Worm (Caenorhabditis elegans) whole organism, mixed stage, embryonic: Measurements from ENCODE around the gene chdh-1.

Experiments
- M03D4.4 ChIP-seq: sonication (generic microtip); optimal IDR thresholded peaks from 2 replicates; lab custom pipeline; 2017; ENCODE audit warnings: mild to moderate bottlenecking, missing genetic modification characterization, missing compliant biosample characterization
- ceh-39 ChIP-seq: fragments of 150-350 bp; optimal IDR thresholded peaks from 2 replicates; lab custom pipeline; 2014; ENCODE audit warnings: missing biosample characterization, missing genetic modification characterization
- ceh-43 ChIP-seq: fragments of 200-800 bp; sonication (Bioruptor generic); optimal IDR thresholded peaks from 2 replicates; lab custom pipeline; 2018; ENCODE audit warnings: mild to moderate bottlenecking, missing genetic modification characterization, moderate library complexity, missing compliant biosample characterization
- ceh-83 ChIP-seq: fragments of 200-800 bp; sonication (Bioruptor generic); optimal IDR thresholded peaks from 2 replicates; lab custom pipeline; 2018; ENCODE audit warnings: mild to moderate bottlenecking, missing genetic modification characterization, missing compliant biosample characterization
- ces-1 ChIP-seq: fragments of 150-350 bp; optimal IDR thresholded peaks from 2 replicates; lab custom pipeline; 2014; ENCODE audit warnings: missing biosample characterization, missing genetic modification reagents, missing genetic modification characterization
- cnd-1 ChIP-seq: fragments of 200-800 bp; sonication (Bioruptor generic); optimal IDR thresholded peaks from 2 replicates; lab custom pipeline; 2018; ENCODE audit warnings: mild to moderate bottlenecking, missing genetic modification characterization, missing compliant biosample characterization
- drap-1 ChIP-seq: fragments of 200-800 bp; sonication (Bioruptor generic); optimal IDR thresholded peaks from 3 replicates; lab custom pipeline; 2018; ENCODE audit warnings: mild to moderate bottlenecking, missing genetic modification characterization, missing compliant biosample characterization
- elt-1 ChIP-seq: sonication (generic microtip); optimal IDR thresholded peaks from 2 replicates; lab custom pipeline; 2017; ENCODE audit warnings: missing genetic modification characterization, mild to moderate bottlenecking, missing compliant biosample characterization, antibody characterized with exemption, moderate library complexity, borderline replicate concordance; ENCODE audit not compliant: insufficient read depth
- elt-3 ChIP-seq: fragments of 150-350 bp; optimal IDR thresholded peaks from 2 replicates; lab custom pipeline; 2014; ENCODE audit warnings: missing biosample characterization, missing genetic modification characterization
- flh-1 ChIP-seq: fragments of 200-800 bp; sonication (Bioruptor generic); optimal IDR thresholded peaks from 2 replicates; lab custom pipeline; 2018; ENCODE audit warnings: mild to moderate bottlenecking, missing genetic modification characterization, moderate library complexity, missing compliant biosample characterization
- hlh-1 ChIP-seq: fragments of 150-350 bp; optimal IDR thresholded peaks from 2 replicates; lab custom pipeline; 2014; ENCODE audit warnings: missing biosample characterization, missing genetic modification reagents, missing genetic modification characterization
- lin-13 ChIP-seq: fragments of 150-350 bp; optimal IDR thresholded peaks from 2 replicates; lab custom pipeline; 2014; ENCODE audit warnings: missing biosample characterization, missing genetic modification characterization
- lin-32 ChIP-seq: fragments of 200-800 bp; sonication (Bioruptor generic); optimal IDR thresholded peaks from 2 replicates; lab custom pipeline; 2018; ENCODE audit warnings: mild to moderate bottlenecking, missing genetic modification characterization, missing compliant biosample characterization
- lsy-2 ChIP-seq: fragments of 150-350 bp; optimal IDR thresholded peaks from 2 replicates; lab custom pipeline; 2014; ENCODE audit warnings: missing biosample characterization, missing genetic modification characterization
- mab-5 ChIP-seq: fragments of 150-350 bp; optimal IDR thresholded peaks from 2 replicates; lab custom pipeline; 2014; ENCODE audit warnings: missing biosample characterization, missing genetic modification characterization
- mep-1 ChIP-seq: fragments of 150-350 bp; optimal IDR thresholded peaks from 2 replicates; lab custom pipeline; 2017; ENCODE audit warnings: missing biosample characterization, missing genetic modification reagents, missing genetic modification characterization, inconsistent platforms
- mls-2 ChIP-seq: sonication (generic microtip); optimal IDR thresholded peaks from 2 replicates; lab custom pipeline; 2016; ENCODE audit warnings: mild to moderate bottlenecking, missing genetic modification characterization, moderate library complexity, missing compliant biosample characterization
- nhr-12 ChIP-seq: fragments of 150-350 bp; optimal IDR thresholded peaks from 2 replicates; lab custom pipeline; 2014; ENCODE audit warnings: missing biosample characterization, missing genetic modification characterization
- nhr-2 ChIP-seq: fragments of 150-350 bp; optimal IDR thresholded peaks from 2 replicates; lab custom pipeline; 2014; ENCODE audit warnings: missing biosample characterization, missing genetic modification characterization
- nhr-237 ChIP-seq: fragments of 150-350 bp; optimal IDR thresholded peaks from 2 replicates; lab custom pipeline; 2014; ENCODE audit warnings: missing biosample characterization, missing genetic modification characterization
- nhr-28 ChIP-seq: fragments of 150-350 bp; optimal IDR thresholded peaks from 2 replicates; lab custom pipeline; 2014; ENCODE audit warnings: missing biosample characterization, missing genetic modification characterization
- nhr-76 ChIP-seq: sonication (generic microtip); optimal IDR thresholded peaks from 2 replicates; lab custom pipeline; 2017; ENCODE audit warnings: missing biosample characterization, missing genetic modification characterization
- pha-4 ChIP-seq: fragments of 150-350 bp; optimal IDR thresholded peaks from 2 replicates; lab custom pipeline; 2018; ENCODE audit warnings: missing biosample characterization, missing genetic modification reagents, missing genetic modification characterization
- sem-2 ChIP-seq: fragments of 200-800 bp; sonication (Bioruptor generic); optimal IDR thresholded peaks from 2 replicates; lab custom pipeline; 2018; ENCODE audit warnings: mild to moderate bottlenecking, missing genetic modification characterization, missing compliant biosample characterization
- sptf-1 ChIP-seq: sonication (generic microtip); optimal IDR thresholded peaks from 2 replicates; lab custom pipeline; 2017; ENCODE audit warnings: mild to moderate bottlenecking, missing genetic modification characterization, moderate library complexity, missing compliant biosample characterization
- tbx-8 ChIP-seq: fragments of 200-800 bp; sonication (Bioruptor generic); optimal IDR thresholded peaks from 2 replicates; lab custom pipeline; 2018; ENCODE audit warnings: mild to moderate bottlenecking, missing genetic modification characterization, moderate library complexity, missing compliant biosample characterization
- unc-120 ChIP-seq: sonication (generic microtip); optimal IDR thresholded peaks from 2 replicates; lab custom pipeline; 2017; ENCODE audit warnings: missing genetic modification characterization, missing compliant biosample characterization; ENCODE audit not compliant: poor library complexity, severe bottlenecking
- unc-39 ChIP-seq: fragments of 150-350 bp; optimal IDR thresholded peaks from 2 replicates; lab custom pipeline; 2014; ENCODE audit warnings: missing biosample characterization, missing genetic modification characterization
- unc-62 ChIP-seq: fragments of 150-350 bp; optimal IDR thresholded peaks from 2 replicates; lab custom pipeline; 2014; ENCODE audit warnings: missing biosample characterization, missing genetic modification reagents, missing genetic modification characterization
- zip-8 ChIP-seq: fragments of 150-350 bp; optimal IDR thresholded peaks from 2 replicates; lab custom pipeline; 2014; ENCODE audit warnings: missing biosample characterization, missing genetic modification characterization
- ztf-11 ChIP-seq: fragments of 150-350 bp; optimal IDR thresholded peaks from 2 replicates; lab custom pipeline; 2014; ENCODE audit warnings: missing biosample characterization, missing genetic modification characterization

Gene chdh-1

DNA sequence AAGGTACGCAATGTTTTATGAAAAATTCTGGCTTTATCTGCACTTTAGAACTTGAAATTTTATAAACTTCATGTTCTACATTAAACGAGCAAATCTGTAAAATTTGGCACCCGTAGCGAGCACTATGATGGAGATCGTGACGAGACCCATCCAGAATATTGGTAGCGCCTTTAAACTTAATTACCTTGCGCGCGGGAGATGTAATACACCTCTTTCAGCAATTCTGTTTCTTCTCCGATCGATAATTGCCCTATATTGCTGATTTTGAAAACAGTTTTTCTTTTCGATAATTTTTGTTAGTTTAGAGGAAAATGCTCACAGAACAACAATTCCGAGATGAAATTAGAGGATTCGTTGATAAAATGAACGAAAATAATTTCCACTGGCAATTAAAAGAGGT, 39.9 kb downstream of the chdh-1 start, which contains the start of gene atg-10:
Gene atg-10, plus strand, starts transcription at position 301 of the 400 bp plus-strand sequence.
- TF ChIP-seq lsy-2 (tag; lab: Kevin White, UChicago): no peak
- no peak for TF ChIP-seq ztf-11 (tag; lab: Kevin White, UChicago)
- no peak for TF ChIP-seq nhr-12 (tag; lab: Kevin White, UChicago)
- no peak for TF ChIP-seq lin-32 (GFP tag; lab: Kevin White, UChicago)
- no peak for TF ChIP-seq ceh-39 (tag; lab: Kevin White, UChicago)
- TF ChIP-seq sptf-1 (tag; lab: Kevin White, UChicago): no peak
- TF ChIP-seq cnd-1: no peak
- TF ChIP-seq ces-1: no peak
- no peak for TF ChIP-seq nhr-237
- no peak for TF ChIP-seq sem-2 (GFP tag; lab: Kevin White, UChicago)
- no peak for TF ChIP-seq nhr-76
- no peak for TF ChIP-seq M03D4.4 (tag; lab: Kevin White, UChicago)
- no peak for TF ChIP-seq unc-120 (tag; lab: Kevin White, UChicago)
- TF ChIP-seq unc-39: no peak
- no peak for TF ChIP-seq mls-2 (tag; lab: Kevin White, UChicago)
- TF ChIP-seq flh-1 (GFP tag; lab: Kevin White, UChicago): no peak
- no peak for TF ChIP-seq unc-62 (GFP tag; lab: Kevin White, UChicago)
- no peak for TF ChIP-seq nhr-2 (tag; lab: Kevin White, UChicago)
- no peak for TF ChIP-seq pha-4 (tag; lab: Kevin White, UChicago)
- TF ChIP-seq ceh-83 (GFP tag; lab: Kevin White, UChicago): no peak

- TF ChIP-seq elt-1 (tag; lab: Kevin White, UChicago) (no peak), nhr-237 (no peak), ceh-83 (GFP tag; lab: Kevin White, UChicago) (no peak), pha-4 (tag; lab: Kevin White, UChicago) (no peak), lin-32 (GFP tag; lab: Kevin White, UChicago) (no peak), tbx-8 (GFP tag; lab: Kevin White, UChicago) (no peak), cnd-1 (no peak), lin-13 (tag; lab: Kevin White, UChicago) (no peak), nhr-12 (tag; lab: Kevin White, UChicago) (no peak), elt-3 (no peak), drap-1 (GFP tag; lab: Kevin White, UChicago) (no peak), mls-2 (tag; lab: Kevin White, UChicago) (no peak), mep-1 (no peak), ceh-43 (GFP tag; lab: Kevin White, UChicago) (no peak), hlh-1 (tag; lab: Kevin White, UChicago) (no peak), nhr-28 (tag; lab: Kevin White, UChicago) (no peak), mab-5 (tag; lab: Kevin White, UChicago) (no peak), zip-8 (tag; lab: Kevin White, UChicago) (no peak), lsy-2 (tag; lab: Kevin White, UChicago) (no peak)
These were observed 48.0 kb downstream of the chdh-1 start, which contains the start of gene pyr-1 for ce11 chrII:8650644-8651159. Gene pyr-1, plus strand, starts transcription at chrII:8651109.

DNA sequence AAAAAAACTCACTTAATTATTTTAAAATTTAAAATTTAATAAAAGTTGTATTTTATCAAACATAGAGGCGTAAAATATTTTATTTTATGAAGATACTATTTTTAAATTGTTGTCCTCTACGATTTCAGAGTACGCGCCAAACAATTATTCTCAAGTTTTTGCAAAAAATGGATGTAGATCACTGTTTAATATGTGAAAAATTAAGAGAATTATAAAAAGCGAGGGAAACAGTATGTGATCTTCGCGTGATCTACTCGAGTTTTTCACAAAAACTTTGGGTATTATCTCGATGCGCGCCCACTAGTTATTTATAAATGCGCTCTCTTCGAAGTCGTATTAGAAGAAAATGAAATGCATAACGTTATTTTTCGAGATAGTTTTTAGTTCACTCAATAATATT, 49.9 kb downstream of the chdh-1 start:
- no peak for TF ChIP-seq elt-1 (tag; lab: Kevin White, UChicago)
- no peak for TF ChIP-seq sem-2 (GFP tag; lab: Kevin White, UChicago)
- no peak for TF ChIP-seq lin-13 (tag; lab: Kevin White, UChicago)
- no peak for TF ChIP-seq M03D4.4 (tag; lab: Kevin White, UChicago)
- TF ChIP-seq unc-62 (GFP tag; lab: Kevin White, UChicago): no peak
- no peak for TF ChIP-seq nhr-12 (tag; lab: Kevin White, UChicago)
